Worm (Caenorhabditis elegans) whole organism, L2 larva: Measurements from ENCODE around the gene osm-10.

Source experiments
- F13H6.1 ChIP-seq: sonication (generic microtip); optimal IDR thresholded peaks from 2 replicates; lab custom pipeline; 2016; ENCODE audit warnings: missing genetic modification characterization, missing compliant biosample characterization
- R02D3.7 ChIP-seq: fragments of 150-350 bp; optimal IDR thresholded peaks from 2 replicates; lab custom pipeline; 2014; ENCODE audit warnings: missing biosample characterization, missing genetic modification characterization
- Y55F3AM.14 ChIP-seq: fragments of 200-800 bp; sonication (Bioruptor generic); optimal IDR thresholded peaks from 2 replicates; lab custom pipeline; 2018; ENCODE audit warnings: mild to moderate bottlenecking, missing genetic modification characterization, missing compliant biosample characterization
- ZK546.5 ChIP-seq: sonication (generic microtip); optimal IDR thresholded peaks from 2 replicates; lab custom pipeline; 2017; ENCODE audit warnings: missing biosample characterization, missing genetic modification characterization
- alr-1 ChIP-seq: fragments of 150-350 bp; optimal IDR thresholded peaks from 2 replicates; lab custom pipeline; 2014; ENCODE audit warnings: missing biosample characterization, missing genetic modification characterization
- aly-2 ChIP-seq: fragments of 150-350 bp; optimal IDR thresholded peaks from 2 replicates; lab custom pipeline; 2014; ENCODE audit warnings: missing biosample characterization, missing genetic modification characterization
- ama-1 ChIP-seq: fragments of 150-350 bp; optimal IDR thresholded peaks from 2 replicates; lab custom pipeline; 2018; ENCODE audit warnings: inconsistent platforms
- blmp-1 ChIP-seq: sonication (generic microtip); optimal IDR thresholded peaks from 2 replicates; lab custom pipeline; 2017; ENCODE audit warnings: missing genetic modification characterization, mild to moderate bottlenecking, missing compliant biosample characterization, antibody characterized with exemption, moderate library complexity; ENCODE audit not compliant: insufficient read depth
- ceh-16 ChIP-seq: fragments of 150-350 bp; optimal IDR thresholded peaks from 2 replicates; lab custom pipeline; 2014; ENCODE audit warnings: missing biosample characterization, missing genetic modification characterization
- crh-2 ChIP-seq: sonication (generic microtip); optimal IDR thresholded peaks from 2 replicates; lab custom pipeline; 2017; ENCODE audit warnings: missing biosample characterization, missing genetic modification characterization
- egl-27 ChIP-seq: sonication (generic microtip); optimal IDR thresholded peaks from 3 replicates; lab custom pipeline; 2017; ENCODE audit warnings: missing biosample characterization, missing genetic modification reagents, missing genetic modification characterization
- elt-1 ChIP-seq: fragments of 150-350 bp; optimal IDR thresholded peaks from 2 replicates; lab custom pipeline; 2014; ENCODE audit warnings: missing biosample characterization, missing genetic modification characterization
- elt-3 ChIP-seq: sonication (generic microtip); optimal IDR thresholded peaks from 2 replicates; lab custom pipeline; 2017; ENCODE audit warnings: missing biosample characterization, missing genetic modification characterization
- fos-1 ChIP-seq: fragments of 150-350 bp; optimal IDR thresholded peaks from 2 replicates; lab custom pipeline; 2014; ENCODE audit warnings: missing biosample characterization, missing genetic modification characterization
- gmeb-1 ChIP-seq: fragments of 150-350 bp; optimal IDR thresholded peaks from 2 replicates; lab custom pipeline; 2014; ENCODE audit warnings: missing biosample characterization, missing genetic modification characterization
- lin-11 ChIP-seq: fragments of 150-350 bp; sonication (generic microtip); optimal IDR thresholded peaks from 2 replicates; lab custom pipeline; 2014; ENCODE audit warnings: missing biosample characterization, missing genetic modification characterization, inconsistent platforms, mixed read lengths
- lin-13 ChIP-seq: fragments of 150-350 bp; optimal IDR thresholded peaks from 2 replicates; lab custom pipeline; 2014; ENCODE audit warnings: missing biosample characterization, missing genetic modification reagents, missing genetic modification characterization
- lin-39 ChIP-seq: fragments of 150-350 bp; optimal IDR thresholded peaks from 2 replicates; lab custom pipeline; 2014; ENCODE audit warnings: missing biosample characterization, missing genetic modification reagents, missing genetic modification characterization
- lsy-2 ChIP-seq, 2 experiments: fragments of 150-350 bp in 1 of 2; sonication (generic microtip) in 1 of 2; optimal IDR thresholded peaks; 2 replicates each; lab custom pipeline; 2014 to 2017; ENCODE audit warnings: missing biosample characterization in 2 of 2, missing genetic modification characterization in 2 of 2
- mdl-1 ChIP-seq, 2 experiments: fragments of 150-350 bp in 1 of 2; sonication (generic microtip) in 1 of 2; optimal IDR thresholded peaks; 2 replicates each; lab custom pipeline; 2017; ENCODE audit warnings: missing biosample characterization in 2 of 2, missing genetic modification characterization in 2 of 2
- nhr-10 ChIP-seq: sonication (generic microtip); optimal IDR thresholded peaks from 2 replicates; lab custom pipeline; 2017; ENCODE audit warnings: missing biosample characterization, missing genetic modification characterization
- nhr-12 ChIP-seq: fragments of 150-350 bp; optimal IDR thresholded peaks from 2 replicates; lab custom pipeline; 2014; ENCODE audit warnings: missing biosample characterization, missing genetic modification characterization
- nhr-129 ChIP-seq: fragments of 150-350 bp; optimal IDR thresholded peaks from 2 replicates; lab custom pipeline; 2014; ENCODE audit warnings: missing biosample characterization, missing genetic modification characterization
- nhr-21 ChIP-seq: fragments of 150-350 bp; optimal IDR thresholded peaks from 2 replicates; lab custom pipeline; 2014; ENCODE audit warnings: missing biosample characterization, missing genetic modification characterization
- nhr-23 ChIP-seq: fragments of 150-350 bp; optimal IDR thresholded peaks from 2 replicates; lab custom pipeline; 2014; ENCODE audit warnings: missing biosample characterization, missing genetic modification reagents, missing genetic modification characterization
- nhr-237 ChIP-seq: fragments of 150-350 bp; optimal IDR thresholded peaks from 2 replicates; lab custom pipeline; 2014; ENCODE audit warnings: missing biosample characterization, missing genetic modification characterization
- nhr-25 ChIP-seq: fragments of 150-350 bp; sonication (generic microtip); optimal IDR thresholded peaks from 3 replicates; lab custom pipeline; 2014; ENCODE audit warnings: missing biosample characterization, missing genetic modification characterization
- peb-1 ChIP-seq: fragments of 150-350 bp; optimal IDR thresholded peaks from 2 replicates; lab custom pipeline; 2014; ENCODE audit warnings: missing biosample characterization, missing genetic modification characterization
- sem-4 ChIP-seq: fragments of 150-350 bp; optimal IDR thresholded peaks from 2 replicates; lab custom pipeline; 2014; ENCODE audit warnings: missing biosample characterization, missing genetic modification reagents, missing genetic modification characterization
- skn-1 ChIP-seq: sonication (generic microtip); optimal IDR thresholded peaks from 2 replicates; lab custom pipeline; 2017; ENCODE audit warnings: missing biosample characterization, missing genetic modification characterization
- sma-9 ChIP-seq, 2 experiments: fragments of 150-350 bp in 1 of 2; sonication (generic microtip) in 1 of 2; optimal IDR thresholded peaks; 2 replicates each; lab custom pipeline; 2014 to 2016; ENCODE audit warnings: missing genetic modification characterization in 2 of 2, mild to moderate bottlenecking in 1 of 2, missing biosample characterization in 1 of 2, missing compliant biosample characterization in 1 of 2, missing genetic modification reagents in 1 of 2, moderate library complexity in 1 of 2
- snpc-4 ChIP-seq: fragments of 150-350 bp; optimal IDR thresholded peaks from 2 replicates; lab custom pipeline; 2014; ENCODE audit warnings: missing biosample characterization, missing genetic modification characterization
- unc-39 ChIP-seq: fragments of 150-350 bp; optimal IDR thresholded peaks from 2 replicates; lab custom pipeline; 2014; ENCODE audit warnings: missing biosample characterization, missing genetic modification characterization
- unc-55 ChIP-seq: fragments of 150-350 bp; sonication (generic microtip); optimal IDR thresholded peaks from 3 replicates; lab custom pipeline; 2014; ENCODE audit warnings: missing biosample characterization, missing genetic modification reagents, missing genetic modification characterization
- unc-62 ChIP-seq: fragments of 150-350 bp; optimal IDR thresholded peaks from 2 replicates; lab custom pipeline; 2014; ENCODE audit warnings: missing biosample characterization, missing genetic modification reagents, missing genetic modification characterization
- zag-1 ChIP-seq: fragments of 150-350 bp; optimal IDR thresholded peaks from 2 replicates; lab custom pipeline; 2014; ENCODE audit warnings: missing biosample characterization, missing genetic modification characterization
- ztf-1 ChIP-seq: fragments of 200-800 bp; sonication (Bioruptor generic); conservative IDR thresholded peaks from 2 replicates; pipeline ENCODE4 v1.3.6; 2022; ENCODE audit warnings: missing genetic modification characterization, missing compliant biosample characterization
- ztf-11 ChIP-seq: sonication (generic microtip); optimal IDR thresholded peaks from 2 replicates; lab custom pipeline; 2017; ENCODE audit warnings: missing biosample characterization, missing genetic modification characterization
- ztf-4 ChIP-seq: fragments of 150-350 bp; optimal IDR thresholded peaks from 2 replicates; lab custom pipeline; 2014; ENCODE audit warnings: missing biosample characterization, missing genetic modification characterization

osm-10 gene

DNA sequence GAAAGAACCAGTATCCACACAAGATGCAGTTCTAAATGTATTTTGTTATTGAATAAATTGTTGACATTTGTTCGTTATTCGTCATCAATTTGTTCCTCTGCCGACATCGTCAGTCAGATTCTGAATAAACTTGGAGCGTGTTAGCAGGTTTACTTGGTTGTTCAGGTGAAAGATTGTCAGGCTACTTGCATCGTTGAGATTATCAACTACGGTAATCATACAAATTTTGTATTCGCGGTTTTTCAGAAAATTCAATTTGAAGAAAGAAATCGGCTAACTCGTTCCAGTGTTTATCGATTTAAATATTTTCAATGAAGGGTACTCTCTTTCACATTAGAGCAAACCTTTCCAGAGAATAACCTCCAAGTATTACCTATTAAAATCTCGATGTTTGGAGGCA, 33.4 kb upstream of the osm-10 start, which contains the start of gene R151.2:
Gene R151.2, plus strand, starts transcription at position 247 of the 400 bp plus-strand sequence.
- TF ChIP-seq ama-1 (lab: Kevin White, UChicago) (no peak), peb-1 (tag; lab: Kevin White, UChicago) (no peak), unc-62 (GFP tag; lab: Kevin White, UChicago) (no peak), zag-1 (tag; lab: Kevin White, UChicago) (no peak), sem-4 (no peak), egl-27 (tag; lab: Kevin White, UChicago) (no peak), ztf-1 (GFP tag; lab: Robert Waterston, UW) (no peak), nhr-23 (tag; lab: Kevin White, UChicago) (no peak), skn-1 (tag; lab: Kevin White, UChicago) (no peak)
- TF ChIP-seq, all 48 proteins: peak for 0

- TF ChIP-seq unc-55 (GFP tag; lab: Kevin White, UChicago) (peak; percentile 22), R02D3.7 (no peak)
- TF ChIP-seq, all 48 proteins: peak for 1
Measured at ce11 chrIII:7210486-7210885, 32.6 kb upstream of the osm-10 start.

DNA sequence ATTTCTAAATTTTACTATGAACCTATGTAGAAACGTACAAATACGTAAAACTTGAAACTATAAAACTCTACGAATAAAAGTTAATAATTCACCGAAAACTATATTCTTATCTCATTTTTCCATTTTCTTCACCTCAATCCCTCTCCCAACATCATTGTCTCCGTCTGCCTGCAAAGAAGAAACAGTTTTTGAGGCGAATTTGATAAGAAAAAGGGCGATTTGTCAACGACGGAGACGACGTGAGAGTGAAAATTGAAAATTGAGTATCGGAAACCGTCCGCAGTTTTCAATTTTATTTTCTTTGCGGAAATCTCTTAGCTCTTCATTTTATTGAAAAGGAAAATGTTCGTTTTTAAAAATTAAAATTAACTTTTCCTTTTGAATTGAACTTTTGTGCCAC, 31.1 kb upstream of the osm-10 start:
- no peak for TF ChIP-seq nhr-129
- no peak for TF ChIP-seq crh-2 (tag; lab: Kevin White, UChicago)
- peak; percentile 19 for TF ChIP-seq gmeb-1 (tag; lab: Kevin White, UChicago)
- TF ChIP-seq fos-1 (tag; lab: Kevin White, UChicago) = peak; percentile 62
- TF ChIP-seq, all 48 proteins: peak for 2

DNA sequence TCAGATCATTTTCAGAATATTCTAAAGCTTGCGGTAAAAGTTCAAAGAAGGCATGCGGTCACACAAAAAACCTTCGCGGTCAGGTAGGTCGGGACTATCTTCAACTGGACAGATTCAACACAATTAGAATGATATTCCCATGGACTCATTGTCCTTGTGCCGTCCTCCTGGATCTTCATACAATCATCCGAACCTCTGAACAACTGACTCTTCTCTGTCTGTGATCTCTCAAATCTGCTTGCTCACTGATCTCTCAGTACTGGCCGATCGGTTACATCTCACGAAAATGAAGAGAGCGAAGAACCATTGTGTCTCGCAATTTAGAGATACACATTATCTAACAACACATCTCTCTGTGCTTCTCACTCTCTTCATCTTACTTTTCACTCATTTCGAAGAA, 27.5 kb upstream of the osm-10 start:
- TF ChIP-seq lsy-2 (tag; optimal IDR thresholded peaks at IDR 0.05; lab: Kevin White, UChicago) (peak in 1 of 2 experiments; percentile 16), F13H6.1 (peak; percentile 13), nhr-129 (peak; percentile 55), unc-62 (GFP tag; lab: Kevin White, UChicago) (no peak), sma-9 (GFP tag; optimal IDR thresholded peaks at IDR 0.05; lab: Kevin White, UChicago) (peak; percentile 19), sma-9 (tag; optimal IDR thresholded peaks at IDR 0.05; lab: Kevin White, UChicago) (no peak)
- TF ChIP-seq, all 48 proteins: peak for 4

ce11 chrIII:7216226-7216625, 26.9 kb upstream of the osm-10 start, which contains the start of gene R151.1:
TSS of gene R151.1 (plus strand) at chrIII:7216526.
- no peak for TF ChIP-seq sma-9 (GFP tag; optimal IDR thresholded peaks at IDR 0.05; lab: Kevin White, UChicago)
- no peak for TF ChIP-seq sma-9 (tag; optimal IDR thresholded peaks at IDR 0.05; lab: Kevin White, UChicago)
- no peak for TF ChIP-seq lin-39
- TF ChIP-seq unc-62 (GFP tag; lab: Kevin White, UChicago) = no peak
- TF ChIP-seq alr-1 = no peak
- no peak for TF ChIP-seq nhr-237 (tag; lab: Kevin White, UChicago)
- no peak for TF ChIP-seq aly-2 (tag; lab: Kevin White, UChicago)
- TF ChIP-seq mdl-1 (tag; optimal IDR thresholded peaks at IDR 0.05; lab: Kevin White, UChicago) = no peak
- no peak for TF ChIP-seq lin-11 (tag; lab: Kevin White, UChicago)
- TF ChIP-seq blmp-1 (tag; lab: Kevin White, UChicago) = no peak
- TF ChIP-seq peb-1 (tag; lab: Kevin White, UChicago) = no peak
- no peak for TF ChIP-seq ceh-16 (tag; lab: Kevin White, UChicago)
- TF ChIP-seq ama-1 (lab: Kevin White, UChicago) = no peak
- no peak for TF ChIP-seq nhr-23 (tag; lab: Kevin White, UChicago)
- no peak for TF ChIP-seq Y55F3AM.14
- no peak for TF ChIP-seq lsy-2 (tag; optimal IDR thresholded peaks at IDR 0.05; lab: Kevin White, UChicago)
- TF ChIP-seq ztf-4 (tag; lab: Kevin White, UChicago) = no peak
- no peak for TF ChIP-seq lin-13 (GFP tag; lab: Kevin White, UChicago)
- TF ChIP-seq nhr-129 = no peak

- TF ChIP-seq lsy-2 (tag; optimal IDR thresholded peaks at IDR 0.05; lab: Kevin White, UChicago) (peak in 1 of 2 experiments; percentile 68), unc-62 (GFP tag; lab: Kevin White, UChicago) (peak; percentile 37), R02D3.7 (no peak), nhr-21 (tag; lab: Kevin White, UChicago) (no peak), Y55F3AM.14 (no peak), ama-1 (lab: Kevin White, UChicago) (no peak), F13H6.1 (peak; percentile 85), ZK546.5 (no peak), unc-55 (GFP tag; lab: Kevin White, UChicago) (no peak), ztf-4 (tag; lab: Kevin White, UChicago) (peak; percentile 24), snpc-4 (no peak), nhr-10 (no peak), elt-3 (no peak), lin-11 (tag; lab: Kevin White, UChicago) (no peak), ztf-11 (tag; lab: Kevin White, UChicago) (no peak), nhr-23 (tag; lab: Kevin White, UChicago) (no peak), elt-1 (tag; lab: Kevin White, UChicago) (no peak), lin-39 (no peak), nhr-25 (no peak), lin-13 (GFP tag; lab: Kevin White, UChicago) (peak; percentile 54), nhr-129 (peak; percentile 84), sem-4 (peak; percentile 54), unc-39 (no peak), peb-1 (tag; lab: Kevin White, UChicago) (no peak), nhr-12 (no peak), skn-1 (tag; lab: Kevin White, UChicago) (no peak)
Measured at ce11 chrIII:7216924-7217521, 26.1 kb upstream of the osm-10 start.
